Worm (Caenorhabditis elegans): ENCODE results near the gene H10D18.1.

DNA sequence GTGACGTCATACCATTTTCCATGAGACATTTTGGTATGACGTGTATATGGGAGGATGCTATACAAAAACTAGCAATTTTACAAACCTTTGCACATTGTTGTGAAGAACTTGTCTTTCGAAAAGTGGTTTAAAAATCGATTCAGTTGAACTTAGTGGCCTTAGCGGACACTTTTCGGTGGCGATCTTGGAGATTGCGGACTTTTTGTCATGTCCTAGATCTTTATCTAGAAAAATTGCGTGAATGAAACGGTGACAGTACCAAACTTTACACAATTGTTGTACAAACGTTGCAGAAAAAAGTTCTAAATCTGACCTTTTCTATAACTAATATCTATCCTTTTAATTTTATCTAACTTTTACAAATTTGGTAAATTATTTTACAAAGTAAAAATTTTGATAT, 50.3 kb downstream of the H10D18.1 start:
- TF ChIP-seq ZK546.5 (tag; optimal IDR thresholded peaks at IDR 0.05) (no peak), snpc-1.2 (GFP tag; IDR thresholded peaks at IDR 0.05) (no peak), nhr-6 (tag; optimal IDR thresholded peaks at IDR 0.05) (no peak), nhr-25 (tag; optimal IDR thresholded peaks at IDR 0.05; ENCODE audit: borderline replicate concordance, insufficient read depth) (no peak), dmd-6 (GFP tag; IDR thresholded peaks at IDR 0.05) (no peak), nhr-28 (tag; optimal IDR thresholded peaks at IDR 0.05) (no peak), nhr-11 (tag; optimal IDR thresholded peaks at IDR 0.05) (no peak), zfp-3 (GFP tag; conservative IDR thresholded peaks at IDR 0.05) (no peak)

Measured in whole organism, L4 larva.